Worm (Caenorhabditis elegans) whole organism, L4 larva: ENCODE data around the gene pig-1.

Experiments used
- F10B5.3 ChIP-seq: sonication (generic microtip); optimal IDR thresholded peaks from 2 replicates; lab custom pipeline; 2016; ENCODE audit warnings: mild to moderate bottlenecking, missing genetic modification characterization, missing compliant biosample characterization
- F37D6.2 ChIP-seq: sonication (generic microtip); optimal IDR thresholded peaks from 2 replicates; lab custom pipeline; 2016; ENCODE audit warnings: mild to moderate bottlenecking, missing genetic modification characterization, missing compliant biosample characterization
- F44E2.7 ChIP-seq: fragments of 200-800 bp; sonication (Bioruptor generic); IDR thresholded peaks from 2 replicates; pipeline ENCODE4 v2.1.2; 2022; ENCODE audit warnings: missing genetic modification characterization, missing compliant biosample characterization
- F49E8.2 ChIP-seq: sonication (generic microtip); optimal IDR thresholded peaks from 2 replicates; lab custom pipeline; 2016; ENCODE audit warnings: missing compliant biosample characterization, mild to moderate bottlenecking, missing genetic modification characterization, borderline replicate concordance
- T20F7.1 ChIP-seq: fragments of 200-800 bp; sonication (Bioruptor generic); optimal IDR thresholded peaks from 2 replicates; lab custom pipeline; 2018; ENCODE audit warnings: mild to moderate bottlenecking, missing genetic modification characterization, missing compliant biosample characterization
- T26A8.4 ChIP-seq: fragments of 200-800 bp; sonication (Bioruptor generic); IDR thresholded peaks from 2 replicates; pipeline ENCODE4 v1.3.6; 2022; ENCODE audit warnings: missing genetic modification characterization, missing compliant biosample characterization
- Y105C5A.15 ChIP-seq: fragments of 200-800 bp; sonication (Bioruptor generic); IDR thresholded peaks from 2 replicates; pipeline ENCODE4 v1.3.6; 2022; ENCODE audit warnings: missing genetic modification characterization, missing compliant biosample characterization
- Y5F2A.4 ChIP-seq: fragments of 200-800 bp; sonication (Bioruptor generic); optimal IDR thresholded peaks from 2 replicates; lab custom pipeline; 2018; ENCODE audit warnings: mild to moderate bottlenecking, missing genetic modification characterization, missing compliant biosample characterization
- aha-1 ChIP-seq: fragments of 150-350 bp; peaks from one replicate; lab custom pipeline; 2014; ENCODE audit warnings: missing biosample characterization, missing genetic modification characterization
- aly-2 ChIP-seq: sonication (generic microtip); optimal IDR thresholded peaks from 2 replicates; lab custom pipeline; 2018; ENCODE audit warnings: missing biosample characterization, missing genetic modification characterization
- ama-1 ChIP-seq: fragments of 150-350 bp; optimal IDR thresholded peaks from 2 replicates; lab custom pipeline; 2014; ENCODE audit warnings: inconsistent platforms, mixed read lengths
- attf-4 ChIP-seq: sonication (generic microtip); optimal IDR thresholded peaks from 3 replicates; lab custom pipeline; 2017; ENCODE audit warnings: missing biosample characterization, missing genetic modification characterization
- ceh-20 ChIP-seq: fragments of 200-800 bp; sonication (Bioruptor generic); IDR thresholded peaks from 2 replicates; pipeline ENCODE4 v1.3.6; 2022; ENCODE audit warnings: missing genetic modification reagents, missing genetic modification characterization, missing compliant biosample characterization
- daf-12 ChIP-seq: fragments of 150-350 bp; optimal IDR thresholded peaks from 2 replicates; lab custom pipeline; 2014; ENCODE audit warnings: missing biosample characterization, missing genetic modification reagents, missing genetic modification characterization
- daf-16 ChIP-seq, 3 experiments: sonication (generic microtip); optimal IDR thresholded peaks; 2 replicates each; lab custom pipeline; 2016 to 2017; ENCODE audit warnings: missing genetic modification characterization in 3 of 3, missing genetic modification reagents in 3 of 3, mild to moderate bottlenecking in 2 of 3, missing compliant biosample characterization in 2 of 3, missing biosample characterization in 1 of 3, moderate library complexity in 1 of 3
- daf-19 ChIP-seq: fragments of 200-800 bp; sonication (Bioruptor generic); conservative IDR thresholded peaks from 2 replicates; pipeline ENCODE4 v1.3.6; 2022; ENCODE audit warnings: missing genetic modification characterization, missing compliant biosample characterization
- dmd-8 ChIP-seq: fragments of 200-800 bp; sonication (Bioruptor generic); IDR thresholded peaks from 2 replicates; pipeline ENCODE4 v1.3.6; 2022; ENCODE audit warnings: missing genetic modification characterization, missing compliant biosample characterization
- duxl-1 ChIP-seq: sonication (generic microtip); optimal IDR thresholded peaks from 2 replicates; lab custom pipeline; 2016; ENCODE audit warnings: mild to moderate bottlenecking, missing genetic modification characterization, moderate library complexity, missing compliant biosample characterization; ENCODE audit not compliant: poor library complexity
- dve-1 ChIP-seq: sonication (generic microtip); optimal IDR thresholded peaks from 2 replicates; lab custom pipeline; 2017; ENCODE audit warnings: antibody characterized with exemption, mild to moderate bottlenecking, missing genetic modification characterization, missing compliant biosample characterization; ENCODE audit not compliant: insufficient read depth
- fkh-10 ChIP-seq: fragments of 150-350 bp; optimal IDR thresholded peaks from 2 replicates; lab custom pipeline; 2014; ENCODE audit warnings: missing biosample characterization, missing genetic modification reagents, missing genetic modification characterization
- hlh-30 ChIP-seq: sonication (generic microtip); optimal IDR thresholded peaks from 2 replicates; lab custom pipeline; 2017; ENCODE audit warnings: antibody characterized with exemption, mild to moderate bottlenecking, missing genetic modification characterization, missing compliant biosample characterization; ENCODE audit not compliant: insufficient read depth
- hmg-1.1 ChIP-seq: fragments of 200-800 bp; sonication (Bioruptor generic); IDR thresholded peaks from 2 replicates; pipeline ENCODE4 v1.3.6; 2022; ENCODE audit warnings: missing genetic modification reagents, missing genetic modification characterization, missing compliant biosample characterization
- jun-1 ChIP-seq: fragments of 150-350 bp; optimal IDR thresholded peaks from 2 replicates; lab custom pipeline; 2014; ENCODE audit warnings: missing biosample characterization, missing genetic modification reagents, missing genetic modification characterization
- lim-7 ChIP-seq: fragments of 200-800 bp; sonication (Bioruptor generic); IDR thresholded peaks from 2 replicates; pipeline ENCODE4 v1.3.6; 2022; ENCODE audit warnings: missing genetic modification characterization, missing compliant biosample characterization
- lin-1 ChIP-seq: fragments of 200-800 bp; sonication (Bioruptor generic); IDR thresholded peaks from 2 replicates; pipeline ENCODE4 v1.3.6; 2022; ENCODE audit warnings: missing genetic modification reagents, missing genetic modification characterization, missing compliant biosample characterization
- lin-15B ChIP-seq: fragments of 150-350 bp; sonication (generic microtip); optimal IDR thresholded peaks from 3 replicates; lab custom pipeline; 2014; ENCODE audit warnings: missing biosample characterization, missing genetic modification characterization
- lin-38 ChIP-seq: fragments of 200-800 bp; sonication (Bioruptor generic); IDR thresholded peaks from 2 replicates; pipeline ENCODE4 v1.3.6; 2022; ENCODE audit warnings: missing genetic modification reagents, missing genetic modification characterization, missing compliant biosample characterization
- madf-9 ChIP-seq: fragments of 200-800 bp; sonication (Bioruptor generic); conservative IDR thresholded peaks from 2 replicates; pipeline ENCODE4 v1.3.6; 2022; ENCODE audit warnings: missing genetic modification reagents, missing genetic modification characterization, missing compliant biosample characterization
- mes-2 ChIP-seq: sonication (generic microtip); optimal IDR thresholded peaks from 2 replicates; lab custom pipeline; 2016; ENCODE audit warnings: missing genotype, mild to moderate bottlenecking, missing genetic modification characterization, missing compliant biosample characterization; ENCODE audit not compliant: poor library complexity, severe bottlenecking
- mxl-3 ChIP-seq: fragments of 200-800 bp; sonication (Bioruptor generic); optimal IDR thresholded peaks from 2 replicates; lab custom pipeline; 2018; ENCODE audit warnings: mild to moderate bottlenecking, missing genetic modification characterization, missing compliant biosample characterization
- nhr-10 ChIP-seq: fragments of 150-350 bp; optimal IDR thresholded peaks from 2 replicates; lab custom pipeline; 2014; ENCODE audit warnings: missing biosample characterization, missing genetic modification characterization
- nhr-102 ChIP-seq: sonication (generic microtip); optimal IDR thresholded peaks from 2 replicates; lab custom pipeline; 2016; ENCODE audit warnings: mild to moderate bottlenecking, missing genetic modification characterization, moderate library complexity, missing compliant biosample characterization
- nhr-6 ChIP-seq: fragments of 150-350 bp; optimal IDR thresholded peaks from 2 replicates; lab custom pipeline; 2014; ENCODE audit warnings: missing biosample characterization, missing genetic modification characterization
- nhr-76 ChIP-seq: fragments of 150-350 bp; optimal IDR thresholded peaks from 2 replicates; lab custom pipeline; 2014; ENCODE audit warnings: missing biosample characterization, missing genetic modification characterization
- nhr-77 ChIP-seq: fragments of 150-350 bp; optimal IDR thresholded peaks from 2 replicates; lab custom pipeline; 2014; ENCODE audit warnings: missing biosample characterization, missing genetic modification characterization
- php-3 ChIP-seq: fragments of 200-800 bp; sonication (Bioruptor generic); IDR thresholded peaks from 2 replicates; pipeline ENCODE4 v1.3.6; 2022; ENCODE audit warnings: missing genetic modification reagents, missing genetic modification characterization, missing compliant biosample characterization
- pqm-1 ChIP-seq: sonication (generic microtip); optimal IDR thresholded peaks from 2 replicates; lab custom pipeline; 2017; ENCODE audit warnings: missing biosample characterization, missing genetic modification characterization
- sdz-12 ChIP-seq: fragments of 200-800 bp; sonication (Bioruptor generic); optimal IDR thresholded peaks from 2 replicates; lab custom pipeline; 2018; ENCODE audit warnings: mild to moderate bottlenecking, missing genetic modification characterization, missing compliant biosample characterization
- set-16 ChIP-seq: fragments of 200-800 bp; sonication (Bioruptor generic); IDR thresholded peaks from 2 replicates; pipeline ENCODE4 v1.3.6; 2022; ENCODE audit warnings: missing genetic modification reagents, missing genetic modification characterization, missing compliant biosample characterization
- skn-1 ChIP-seq: fragments of 150-350 bp; optimal IDR thresholded peaks from 2 replicates; lab custom pipeline; 2014; ENCODE audit warnings: missing biosample characterization, missing genetic modification characterization
- snpc-4 ChIP-seq: fragments of 150-350 bp; optimal IDR thresholded peaks from 2 replicates; lab custom pipeline; 2014; ENCODE audit warnings: missing biosample characterization, missing genetic modification characterization
- spr-1 ChIP-seq: sonication (generic microtip); optimal IDR thresholded peaks from 2 replicates; lab custom pipeline; 2016; ENCODE audit warnings: mild to moderate bottlenecking, missing genetic modification characterization, missing compliant biosample characterization
- spr-3 ChIP-seq: fragments of 200-800 bp; sonication (Bioruptor generic); optimal IDR thresholded peaks from 2 replicates; lab custom pipeline; 2018; ENCODE audit warnings: mild to moderate bottlenecking, missing genetic modification characterization, missing compliant biosample characterization
- tag-97 ChIP-seq: fragments of 200-800 bp; sonication (Bioruptor generic); IDR thresholded peaks from 2 replicates; pipeline ENCODE4 v1.3.6; 2022; ENCODE audit warnings: missing genetic modification characterization, missing compliant biosample characterization
- tra-1 ChIP-seq: fragments of 200-800 bp; sonication (Bioruptor generic); IDR thresholded peaks from 2 replicates; pipeline ENCODE4 v1.3.6; 2022; ENCODE audit warnings: missing genetic modification reagents, missing genetic modification characterization, missing compliant biosample characterization
- unc-130 ChIP-seq: sonication (generic microtip); optimal IDR thresholded peaks from 2 replicates; lab custom pipeline; 2016; ENCODE audit warnings: missing genetic modification reagents, missing genetic modification characterization, missing compliant biosample characterization
- unc-39 ChIP-seq: sonication (generic microtip); optimal IDR thresholded peaks from 2 replicates; lab custom pipeline; 2017; ENCODE audit warnings: missing biosample characterization, missing genetic modification characterization
- unc-62 ChIP-seq, 3 experiments: fragments of 150-350 bp in 1 of 3; sonication (generic microtip); optimal IDR thresholded peaks in 2 of 3; peaks in 1 of 3; 1 replicate in 1 of 3; 2 replicates in 2 of 3; lab custom pipeline; 2014 to 2017; ENCODE audit warnings: missing biosample characterization in 3 of 3, missing genetic modification characterization in 3 of 3, missing genetic modification reagents in 3 of 3, missing genotype in 1 of 3
- zag-1 ChIP-seq: fragments of 150-350 bp; optimal IDR thresholded peaks from 2 replicates; lab custom pipeline; 2014; ENCODE audit warnings: missing biosample characterization, missing genetic modification characterization
- zfp-3 ChIP-seq: fragments of 200-800 bp; sonication (Bioruptor generic); conservative IDR thresholded peaks from 2 replicates; pipeline ENCODE4 v1.3.6; 2022; ENCODE audit warnings: missing genetic modification reagents, missing genetic modification characterization, missing compliant biosample characterization
- zip-11 ChIP-seq: fragments of 200-800 bp; sonication (Bioruptor generic); IDR thresholded peaks from 2 replicates; pipeline ENCODE4 v1.3.6; 2022; ENCODE audit warnings: missing genetic modification characterization, missing compliant biosample characterization

Gene pig-1

ce11 chrIV:551923-552322 is 32.7 kb upstream of the pig-1 start (continued):
- TF ChIP-seq sdz-12 (GFP tag; lab: Kevin White, UChicago) (no peak), tag-97 (GFP tag; lab: Robert Waterston, UW) (no peak), F37D6.2 (tag; lab: Kevin White, UChicago) (no peak), madf-9 (GFP tag; lab: Robert Waterston, UW) (no peak), Y105C5A.15 (no peak), unc-62 (GFP tag; optimal IDR thresholded peaks at IDR 0.05 in 1 of 2; lab: Kevin White, UChicago) (peak in 1 of 2 experiments; percentile 31), unc-62 (tag; optimal IDR thresholded peaks at IDR 0.05; lab: Kevin White, UChicago) (no peak), F10B5.3 (tag; lab: Kevin White, UChicago) (no peak), snpc-4 (tag; lab: Kevin White, UChicago) (no peak), spr-3 (GFP tag; lab: Kevin White, UChicago) (no peak), duxl-1 (tag; lab: Kevin White, UChicago) (no peak), nhr-76 (tag; lab: Kevin White, UChicago) (no peak), pqm-1 (tag; lab: Kevin White, UChicago) (peak; percentile 59), lim-7 (GFP tag; lab: Robert Waterston, UW) (no peak), ama-1 (no peak), nhr-6 (tag; lab: Kevin White, UChicago) (no peak), aly-2 (no peak), zag-1 (no peak), nhr-102 (no peak), F44E2.7 (GFP tag; lab: Robert Waterston, UW) (no peak), set-16 (no peak), nhr-77 (tag; lab: Kevin White, UChicago) (no peak), unc-39 (tag; lab: Kevin White, UChicago) (no peak), lin-15B (tag; lab: Kevin White, UChicago) (no peak), lin-38 (GFP tag; lab: Robert Waterston, UW) (no peak), nhr-10 (tag; lab: Kevin White, UChicago) (no peak), zfp-3 (no peak), Y5F2A.4 (GFP tag; lab: Kevin White, UChicago) (no peak), lin-1 (GFP tag; lab: Robert Waterston, UW) (peak; percentile 90), T26A8.4 (no peak), daf-16 (GFP tag; optimal IDR thresholded peaks at IDR 0.05; lab: Kevin White, UChicago) (peak in 1 of 2 experiments; percentile 70), daf-16 (tag; optimal IDR thresholded peaks at IDR 0.05; lab: Kevin White, UChicago) (peak; percentile 83), hlh-30 (tag; lab: Kevin White, UChicago) (no peak), ceh-20 (GFP tag; lab: Robert Waterston, UW) (0 out of 2 replicates have a peak, but pooled peaks have one; percentile 40), unc-130 (no peak), tra-1 (GFP tag; lab: Robert Waterston, UW) (peak; percentile 91), fkh-10 (GFP tag; lab: Kevin White, UChicago) (no peak), dve-1 (tag; lab: Kevin White, UChicago) (no peak), F49E8.2 (tag; lab: Kevin White, UChicago) (no peak), jun-1 (no peak), mes-2 (no peak), T20F7.1 (GFP tag; lab: Kevin White, UChicago) (no peak), spr-1 (tag; lab: Kevin White, UChicago) (no peak), skn-1 (no peak), daf-19 (GFP tag; lab: Robert Waterston, UW) (no peak), mxl-3 (peak; percentile 46), attf-4 (tag; lab: Kevin White, UChicago) (no peak), aha-1 (tag; lab: Kevin White, UChicago) (no peak), hmg-1.1 (GFP tag; lab: Robert Waterston, UW) (no peak), dmd-8 (GFP tag; lab: Robert Waterston, UW) (no peak), daf-12 (tag; lab: Kevin White, UChicago) (no peak), zip-11 (GFP tag; lab: Robert Waterston, UW) (no peak), php-3 (GFP tag; lab: Robert Waterston, UW) (no peak; the same call in none of the 2 replicates)
